Worm (Caenorhabditis elegans): ENCODE measurements around the gene rbx-1.

ce11 chrV:9733920-9734454 is 43.7 kb upstream of the rbx-1 start, which contains the start of gene cal-7:
- TF ChIP-seq pqm-1 (tag; optimal IDR thresholded peaks at IDR 0.05) = no peak
- TF ChIP-seq fkh-6 (tag; optimal IDR thresholded peaks at IDR 0.05) = no peak
- no peak for TF ChIP-seq hlh-13 (GFP tag; optimal IDR thresholded peaks at IDR 0.05)
- TF ChIP-seq ceh-9 (tag; optimal IDR thresholded peaks at IDR 0.05) = no peak
- no peak for TF ChIP-seq ceh-30 (tag; optimal IDR thresholded peaks at IDR 0.05)
- TF ChIP-seq ama-1 (optimal IDR thresholded peaks at IDR 0.05) = no peak
- no peak for TF ChIP-seq lin-11 (tag; optimal IDR thresholded peaks at IDR 0.05)
- TF ChIP-seq pha-4 (tag; optimal IDR thresholded peaks at IDR 0.05) = no peak
- no peak for TF ChIP-seq unc-42 (tag; optimal IDR thresholded peaks at IDR 0.05)
- no peak for TF ChIP-seq ttx-3 (tag; optimal IDR thresholded peaks at IDR 0.05)
- no peak for TF ChIP-seq ets-4 (tag; optimal IDR thresholded peaks at IDR 0.05)
- no peak for TF ChIP-seq Y22D7AL.16 (tag; optimal IDR thresholded peaks at IDR 0.05)
